Worm (Caenorhabditis elegans): ENCODE results near the gene lido-16.

Gene lido-16

DNA sequence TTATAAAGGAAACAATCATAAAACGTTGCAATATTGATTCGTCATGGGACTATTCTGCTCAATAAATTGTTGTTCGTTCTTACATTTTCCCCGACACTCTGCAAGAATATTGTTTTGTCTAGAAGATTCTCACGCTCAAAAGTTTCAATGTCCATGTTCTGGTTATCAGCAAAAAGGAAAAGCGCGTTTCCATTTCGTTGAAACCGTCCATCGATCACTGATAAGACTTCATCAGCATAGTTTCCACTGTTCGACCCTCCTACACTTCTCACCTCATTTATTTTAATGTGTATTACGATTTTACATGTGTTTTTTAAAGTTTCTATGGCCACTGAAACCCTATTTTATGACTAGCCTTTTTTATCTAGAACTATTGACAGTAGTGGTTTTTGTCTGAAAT lies 35.3 kb upstream of the lido-16 start:
- TF ChIP-seq ztf-23 (GFP tag; IDR thresholded peaks at IDR 0.05): no peak
- TF ChIP-seq flt-1 (GFP tag; IDR thresholded peaks at IDR 0.05): no peak
- TF ChIP-seq ref-1 (GFP tag; conservative IDR thresholded peaks at IDR 0.05): no peak
- no peak for TF ChIP-seq ztf-29 (GFP tag; IDR thresholded peaks at IDR 0.05)
- no peak for TF ChIP-seq cog-1 (tag; optimal IDR thresholded peaks at IDR 0.05)

DNA sequence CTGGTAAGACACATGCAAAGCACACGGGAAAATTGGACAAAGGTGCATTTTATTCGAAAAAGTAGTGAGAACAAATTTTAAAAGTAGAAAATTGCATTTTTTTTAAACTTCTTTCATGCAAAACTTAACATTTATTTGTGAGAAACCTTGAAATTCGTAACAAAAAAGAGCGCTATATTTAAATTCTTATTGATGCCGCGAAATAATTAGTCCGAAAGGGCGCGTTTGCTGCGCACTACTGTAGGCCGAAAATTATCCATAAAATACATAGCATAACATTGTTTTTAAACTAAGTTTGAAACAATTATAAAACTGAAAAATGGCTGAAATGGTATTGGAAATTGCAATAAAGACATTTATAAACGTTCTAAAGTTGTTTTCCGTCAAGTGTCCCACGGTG lies 34.9 kb upstream of the lido-16 start:
- TF ChIP-seq cog-1 (tag; optimal IDR thresholded peaks at IDR 0.05): no peak
- TF ChIP-seq med-1 (GFP tag; optimal IDR thresholded peaks at IDR 0.05; ENCODE audit: insufficient read depth): no peak
- TF ChIP-seq ztf-23 (GFP tag; IDR thresholded peaks at IDR 0.05): no peak
- TF ChIP-seq tab-1 (GFP tag; IDR thresholded peaks at IDR 0.05): no peak
- TF ChIP-seq T22C8.4 (GFP tag; IDR thresholded peaks at IDR 0.05): no peak
- TF ChIP-seq klf-2 (GFP tag; conservative IDR thresholded peaks at IDR 0.05): no peak

DNA sequence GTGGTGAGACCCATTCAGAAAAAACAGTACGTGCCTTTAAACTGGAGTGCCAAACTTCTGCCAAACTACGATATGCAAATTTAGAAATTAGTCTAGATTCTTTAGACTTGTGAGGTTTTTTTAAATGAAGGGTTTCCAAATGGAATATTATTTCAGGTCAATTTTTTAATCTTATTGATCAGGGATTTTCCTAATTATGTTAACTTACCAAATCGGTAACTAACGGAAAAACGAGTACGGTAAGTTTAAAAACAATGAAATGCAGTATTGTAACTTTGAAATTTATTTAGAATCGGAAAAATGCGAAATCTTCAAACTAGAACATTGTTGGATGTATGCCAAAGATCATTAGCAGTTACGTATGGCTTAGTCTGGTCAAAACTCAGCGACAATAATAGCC lies 31.5 kb upstream of the lido-16 start, which contains the start of gene C56E6.7:
Gene C56E6.7 (plus strand): TSS at position 301 of the 400 bp plus-strand sequence.
- TF ChIP-seq ref-1 (GFP tag; conservative IDR thresholded peaks at IDR 0.05) (no peak), ztf-23 (GFP tag; IDR thresholded peaks at IDR 0.05) (no peak), tab-1 (GFP tag; IDR thresholded peaks at IDR 0.05) (no peak), cog-1 (tag; optimal IDR thresholded peaks at IDR 0.05) (no peak), klf-2 (GFP tag; conservative IDR thresholded peaks at IDR 0.05) (no peak), flt-1 (GFP tag; IDR thresholded peaks at IDR 0.05) (no peak), ztf-29 (GFP tag; IDR thresholded peaks at IDR 0.05) (no peak), med-1 (GFP tag; optimal IDR thresholded peaks at IDR 0.05; ENCODE audit: insufficient read depth) (no peak)

- TF ChIP-seq med-1 (GFP tag; optimal IDR thresholded peaks at IDR 0.05; ENCODE audit: insufficient read depth) (no peak), ref-1 (GFP tag; conservative IDR thresholded peaks at IDR 0.05) (no peak), flt-1 (GFP tag; IDR thresholded peaks at IDR 0.05) (no peak), klf-2 (GFP tag; conservative IDR thresholded peaks at IDR 0.05) (no peak), ztf-23 (GFP tag; IDR thresholded peaks at IDR 0.05) (no peak), cog-1 (tag; optimal IDR thresholded peaks at IDR 0.05) (no peak), tab-1 (GFP tag; IDR thresholded peaks at IDR 0.05) (no peak)
These were observed 29.1 kb upstream of the lido-16 start, which contains the start of gene R05G9R.1 for ce11 chrII:6513911-6514310. Gene R05G9R.1 (minus strand): TSS chrII:6514011.

DNA sequence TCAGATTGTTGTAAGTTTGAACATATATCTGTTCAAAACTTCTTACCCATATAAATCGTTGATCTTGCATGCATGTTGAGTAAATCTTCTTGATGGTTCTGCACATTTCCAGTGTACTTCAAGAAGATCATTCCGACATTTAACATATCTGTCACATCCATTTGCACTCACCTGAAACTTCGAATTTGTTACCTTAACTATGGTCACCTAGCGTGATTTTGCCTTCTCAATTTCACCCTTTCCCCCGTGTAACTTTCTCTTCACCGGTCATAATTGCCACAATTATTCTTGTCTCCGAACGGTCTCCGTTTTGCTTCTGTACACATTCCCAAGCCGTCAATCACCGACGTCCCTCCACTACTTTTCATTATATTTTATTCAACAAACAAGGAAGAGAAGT lies 28.6 kb upstream of the lido-16 start:
- TF ChIP-seq ref-1 (GFP tag; conservative IDR thresholded peaks at IDR 0.05) (no peak), tab-1 (GFP tag; IDR thresholded peaks at IDR 0.05) (no peak), klf-2 (GFP tag; conservative IDR thresholded peaks at IDR 0.05) (no peak), T22C8.4 (GFP tag; IDR thresholded peaks at IDR 0.05) (no peak), flt-1 (GFP tag; IDR thresholded peaks at IDR 0.05) (no peak), med-1 (GFP tag; optimal IDR thresholded peaks at IDR 0.05; ENCODE audit: insufficient read depth) (no peak), ztf-29 (GFP tag; IDR thresholded peaks at IDR 0.05) (no peak), cog-1 (tag; optimal IDR thresholded peaks at IDR 0.05) (no peak), ztf-23 (GFP tag; IDR thresholded peaks at IDR 0.05) (no peak)

- TF ChIP-seq med-1 (GFP tag; optimal IDR thresholded peaks at IDR 0.05; ENCODE audit: insufficient read depth) (no peak), ref-1 (GFP tag; conservative IDR thresholded peaks at IDR 0.05) (no peak), ztf-23 (GFP tag; IDR thresholded peaks at IDR 0.05) (no peak), klf-2 (GFP tag; conservative IDR thresholded peaks at IDR 0.05) (no peak), ztf-29 (GFP tag; IDR thresholded peaks at IDR 0.05) (no peak), T22C8.4 (GFP tag; IDR thresholded peaks at IDR 0.05) (no peak), flt-1 (GFP tag; IDR thresholded peaks at IDR 0.05) (no peak), tab-1 (GFP tag; IDR thresholded peaks at IDR 0.05) (no peak), cog-1 (tag; optimal IDR thresholded peaks at IDR 0.05) (no peak)
These were observed 18.1 kb upstream of the lido-16 start, which contains the start of gene R05G9.1 for ce11 chrII:6502826-6503225. Gene R05G9.1 (plus strand): TSS chrII:6503168.

ce11 chrII:6501420-6501819 lies 16.6 kb upstream of the lido-16 start, which contains the start of gene R05G9.3:
Gene R05G9.3 (minus strand): TSS chrII:6501520.
- no peak for TF ChIP-seq klf-2 (GFP tag; conservative IDR thresholded peaks at IDR 0.05)
- no peak for TF ChIP-seq tab-1 (GFP tag; IDR thresholded peaks at IDR 0.05)
- no peak for TF ChIP-seq flt-1 (GFP tag; IDR thresholded peaks at IDR 0.05)
- no peak for TF ChIP-seq cog-1 (tag; optimal IDR thresholded peaks at IDR 0.05)
- TF ChIP-seq T22C8.4 (GFP tag; IDR thresholded peaks at IDR 0.05): no peak
- no peak for TF ChIP-seq ztf-23 (GFP tag; IDR thresholded peaks at IDR 0.05)
- no peak for TF ChIP-seq ref-1 (GFP tag; conservative IDR thresholded peaks at IDR 0.05)
- TF ChIP-seq ztf-29 (GFP tag; IDR thresholded peaks at IDR 0.05): no peak
- no peak for TF ChIP-seq med-1 (GFP tag; optimal IDR thresholded peaks at IDR 0.05; ENCODE audit: insufficient read depth)

DNA sequence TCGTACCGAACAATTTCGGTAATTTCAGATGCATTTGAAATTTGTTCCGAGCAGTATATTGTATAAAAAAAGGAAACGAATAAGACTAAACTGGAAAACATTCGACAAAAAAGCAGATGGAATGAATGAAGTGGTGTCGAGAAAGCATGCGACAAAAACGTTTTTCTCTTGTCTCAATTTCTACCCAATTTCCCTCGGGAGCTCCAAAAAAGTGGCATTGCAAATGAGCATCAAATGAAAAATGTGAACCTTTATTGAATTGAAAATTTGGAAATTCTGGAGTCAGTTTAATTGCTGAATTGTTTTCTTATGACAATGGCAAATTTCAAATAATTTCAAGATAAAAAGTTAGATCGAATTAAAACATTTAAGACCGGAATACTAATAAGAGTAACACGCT lies 15.4 kb upstream of the lido-16 start, which contains the start of gene R05G9.5:
Gene R05G9.5 (minus strand): TSS at position 101 of the 400 bp plus-strand sequence.
- TF ChIP-seq med-1 (GFP tag; optimal IDR thresholded peaks at IDR 0.05; ENCODE audit: insufficient read depth) (no peak), ztf-23 (GFP tag; IDR thresholded peaks at IDR 0.05) (no peak), ztf-29 (GFP tag; IDR thresholded peaks at IDR 0.05) (no peak), T22C8.4 (GFP tag; IDR thresholded peaks at IDR 0.05) (no peak), klf-2 (GFP tag; conservative IDR thresholded peaks at IDR 0.05) (no peak), cog-1 (tag; optimal IDR thresholded peaks at IDR 0.05) (no peak), tab-1 (GFP tag; IDR thresholded peaks at IDR 0.05) (no peak)

- no peak for TF ChIP-seq ztf-29 (GFP tag; IDR thresholded peaks at IDR 0.05)
- TF ChIP-seq klf-2 (GFP tag; conservative IDR thresholded peaks at IDR 0.05): no peak
- TF ChIP-seq cog-1 (tag; optimal IDR thresholded peaks at IDR 0.05): no peak
- no peak for TF ChIP-seq T22C8.4 (GFP tag; IDR thresholded peaks at IDR 0.05)
- no peak for TF ChIP-seq flt-1 (GFP tag; IDR thresholded peaks at IDR 0.05)
- no peak for TF ChIP-seq ref-1 (GFP tag; conservative IDR thresholded peaks at IDR 0.05)
- TF ChIP-seq tab-1 (GFP tag; IDR thresholded peaks at IDR 0.05): no peak
- no peak for TF ChIP-seq ztf-23 (GFP tag; IDR thresholded peaks at IDR 0.05)
- no peak for TF ChIP-seq med-1 (GFP tag; optimal IDR thresholded peaks at IDR 0.05; ENCODE audit: insufficient read depth)
These were observed 14.3 kb upstream of the lido-16 start, which contains the start of gene twk-49 for ce11 chrII:6499067-6499466. Gene twk-49 (minus strand): TSS chrII:6499167.

DNA sequence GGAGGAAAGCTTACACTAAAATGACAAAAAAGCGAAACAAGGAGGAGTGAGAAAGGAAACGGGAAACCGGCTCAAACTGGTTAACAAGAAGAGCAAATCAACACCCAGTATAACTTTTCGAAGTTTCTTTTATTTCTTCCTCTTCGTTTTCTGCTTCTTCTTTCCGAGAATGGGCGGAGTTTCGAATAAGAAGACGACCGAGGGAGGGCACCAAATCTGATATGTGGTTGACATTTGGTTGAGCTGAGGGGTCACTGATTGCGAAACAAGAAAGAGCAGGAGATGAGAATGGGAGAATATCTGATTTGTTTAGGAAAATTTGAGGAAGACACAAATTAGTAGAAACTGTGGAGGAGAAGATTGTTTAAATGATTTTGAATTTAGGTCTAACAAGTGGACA lies 13.8 kb upstream of the lido-16 start:
- TF ChIP-seq flt-1 (GFP tag; IDR thresholded peaks at IDR 0.05): no peak
- TF ChIP-seq tab-1 (GFP tag; IDR thresholded peaks at IDR 0.05): no peak
- TF ChIP-seq ztf-29 (GFP tag; IDR thresholded peaks at IDR 0.05): no peak
- no peak for TF ChIP-seq ztf-23 (GFP tag; IDR thresholded peaks at IDR 0.05)
- TF ChIP-seq ref-1 (GFP tag; conservative IDR thresholded peaks at IDR 0.05): no peak
- no peak for TF ChIP-seq T22C8.4 (GFP tag; IDR thresholded peaks at IDR 0.05)
- TF ChIP-seq klf-2 (GFP tag; conservative IDR thresholded peaks at IDR 0.05): no peak

Measured in whole organism, midembryonic.